Worm (Caenorhabditis elegans) whole organism, mixed stage, embryonic: ENCODE data around the gene str-230.
A peak's percentile ranks its signal among the peaks of the same experiment; 100 is the strongest.

Experiments used
- M03D4.4 ChIP-seq: sonication (generic microtip); optimal IDR thresholded peaks from 2 replicates; lab custom pipeline; 2017; ENCODE audit warnings: mild to moderate bottlenecking, missing genetic modification characterization, missing compliant biosample characterization
- bed-3 ChIP-seq: fragments of 200-800 bp; sonication (Bioruptor generic); optimal IDR thresholded peaks from 3 replicates; lab custom pipeline; 2018; ENCODE audit warnings: mild to moderate bottlenecking, missing genetic modification characterization, moderate library complexity, missing compliant biosample characterization
- blmp-1 ChIP-seq: fragments of 150-350 bp; optimal IDR thresholded peaks from 2 replicates; lab custom pipeline; 2014; ENCODE audit warnings: missing biosample characterization, missing genetic modification characterization
- ceh-39 ChIP-seq: fragments of 150-350 bp; optimal IDR thresholded peaks from 2 replicates; lab custom pipeline; 2014; ENCODE audit warnings: missing biosample characterization, missing genetic modification characterization
- ceh-43 ChIP-seq: fragments of 200-800 bp; sonication (Bioruptor generic); optimal IDR thresholded peaks from 2 replicates; lab custom pipeline; 2018; ENCODE audit warnings: mild to moderate bottlenecking, missing genetic modification characterization, moderate library complexity, missing compliant biosample characterization
- ceh-83 ChIP-seq: fragments of 200-800 bp; sonication (Bioruptor generic); optimal IDR thresholded peaks from 2 replicates; lab custom pipeline; 2018; ENCODE audit warnings: mild to moderate bottlenecking, missing genetic modification characterization, missing compliant biosample characterization
- ces-1 ChIP-seq: fragments of 150-350 bp; optimal IDR thresholded peaks from 2 replicates; lab custom pipeline; 2014; ENCODE audit warnings: missing biosample characterization, missing genetic modification reagents, missing genetic modification characterization
- cnd-1 ChIP-seq: fragments of 200-800 bp; sonication (Bioruptor generic); optimal IDR thresholded peaks from 2 replicates; lab custom pipeline; 2018; ENCODE audit warnings: mild to moderate bottlenecking, missing genetic modification characterization, missing compliant biosample characterization
- drap-1 ChIP-seq: fragments of 200-800 bp; sonication (Bioruptor generic); optimal IDR thresholded peaks from 3 replicates; lab custom pipeline; 2018; ENCODE audit warnings: mild to moderate bottlenecking, missing genetic modification characterization, missing compliant biosample characterization
- elt-1 ChIP-seq: sonication (generic microtip); optimal IDR thresholded peaks from 2 replicates; lab custom pipeline; 2017; ENCODE audit warnings: missing genetic modification characterization, mild to moderate bottlenecking, missing compliant biosample characterization, antibody characterized with exemption, moderate library complexity, borderline replicate concordance; ENCODE audit not compliant: insufficient read depth
- elt-3 ChIP-seq: fragments of 150-350 bp; optimal IDR thresholded peaks from 2 replicates; lab custom pipeline; 2014; ENCODE audit warnings: missing biosample characterization, missing genetic modification characterization
- ham-2 ChIP-seq: fragments of 200-800 bp; sonication (Bioruptor generic); optimal IDR thresholded peaks from 2 replicates; lab custom pipeline; 2018; ENCODE audit warnings: mild to moderate bottlenecking, missing genetic modification characterization, missing compliant biosample characterization
- hlh-1 ChIP-seq: fragments of 150-350 bp; optimal IDR thresholded peaks from 2 replicates; lab custom pipeline; 2014; ENCODE audit warnings: missing biosample characterization, missing genetic modification reagents, missing genetic modification characterization
- lin-13 ChIP-seq: fragments of 150-350 bp; optimal IDR thresholded peaks from 2 replicates; lab custom pipeline; 2014; ENCODE audit warnings: missing biosample characterization, missing genetic modification characterization
- lin-32 ChIP-seq: fragments of 200-800 bp; sonication (Bioruptor generic); optimal IDR thresholded peaks from 2 replicates; lab custom pipeline; 2018; ENCODE audit warnings: mild to moderate bottlenecking, missing genetic modification characterization, missing compliant biosample characterization
- lsy-2 ChIP-seq: fragments of 150-350 bp; optimal IDR thresholded peaks from 2 replicates; lab custom pipeline; 2014; ENCODE audit warnings: missing biosample characterization, missing genetic modification characterization
- mep-1 ChIP-seq: fragments of 150-350 bp; optimal IDR thresholded peaks from 2 replicates; lab custom pipeline; 2017; ENCODE audit warnings: missing biosample characterization, missing genetic modification reagents, missing genetic modification characterization, inconsistent platforms
- mls-2 ChIP-seq: sonication (generic microtip); optimal IDR thresholded peaks from 2 replicates; lab custom pipeline; 2016; ENCODE audit warnings: mild to moderate bottlenecking, missing genetic modification characterization, moderate library complexity, missing compliant biosample characterization
- nhr-2 ChIP-seq: fragments of 150-350 bp; optimal IDR thresholded peaks from 2 replicates; lab custom pipeline; 2014; ENCODE audit warnings: missing biosample characterization, missing genetic modification characterization
- nhr-237 ChIP-seq: fragments of 150-350 bp; optimal IDR thresholded peaks from 2 replicates; lab custom pipeline; 2014; ENCODE audit warnings: missing biosample characterization, missing genetic modification characterization
- nhr-28 ChIP-seq: fragments of 150-350 bp; optimal IDR thresholded peaks from 2 replicates; lab custom pipeline; 2014; ENCODE audit warnings: missing biosample characterization, missing genetic modification characterization
- nhr-76 ChIP-seq: sonication (generic microtip); optimal IDR thresholded peaks from 2 replicates; lab custom pipeline; 2017; ENCODE audit warnings: missing biosample characterization, missing genetic modification characterization
- pha-4 ChIP-seq: fragments of 150-350 bp; optimal IDR thresholded peaks from 2 replicates; lab custom pipeline; 2018; ENCODE audit warnings: missing biosample characterization, missing genetic modification reagents, missing genetic modification characterization
- sem-2 ChIP-seq: fragments of 200-800 bp; sonication (Bioruptor generic); optimal IDR thresholded peaks from 2 replicates; lab custom pipeline; 2018; ENCODE audit warnings: mild to moderate bottlenecking, missing genetic modification characterization, missing compliant biosample characterization
- snpc-4 ChIP-seq: fragments of 150-350 bp; optimal IDR thresholded peaks from 2 replicates; lab custom pipeline; 2014; ENCODE audit warnings: missing biosample characterization, missing genetic modification characterization
- sptf-1 ChIP-seq: sonication (generic microtip); optimal IDR thresholded peaks from 2 replicates; lab custom pipeline; 2017; ENCODE audit warnings: mild to moderate bottlenecking, missing genetic modification characterization, moderate library complexity, missing compliant biosample characterization
- tbx-8 ChIP-seq: fragments of 200-800 bp; sonication (Bioruptor generic); optimal IDR thresholded peaks from 2 replicates; lab custom pipeline; 2018; ENCODE audit warnings: mild to moderate bottlenecking, missing genetic modification characterization, moderate library complexity, missing compliant biosample characterization
- unc-120 ChIP-seq: sonication (generic microtip); optimal IDR thresholded peaks from 2 replicates; lab custom pipeline; 2017; ENCODE audit warnings: missing genetic modification characterization, missing compliant biosample characterization; ENCODE audit not compliant: poor library complexity, severe bottlenecking
- unc-39 ChIP-seq: fragments of 150-350 bp; optimal IDR thresholded peaks from 2 replicates; lab custom pipeline; 2014; ENCODE audit warnings: missing biosample characterization, missing genetic modification characterization
- unc-62 ChIP-seq: fragments of 150-350 bp; optimal IDR thresholded peaks from 2 replicates; lab custom pipeline; 2014; ENCODE audit warnings: missing biosample characterization, missing genetic modification reagents, missing genetic modification characterization
- zip-8 ChIP-seq: fragments of 150-350 bp; optimal IDR thresholded peaks from 2 replicates; lab custom pipeline; 2014; ENCODE audit warnings: missing biosample characterization, missing genetic modification characterization
- ztf-11 ChIP-seq: fragments of 150-350 bp; optimal IDR thresholded peaks from 2 replicates; lab custom pipeline; 2014; ENCODE audit warnings: missing biosample characterization, missing genetic modification characterization

str-230 gene

DNA sequence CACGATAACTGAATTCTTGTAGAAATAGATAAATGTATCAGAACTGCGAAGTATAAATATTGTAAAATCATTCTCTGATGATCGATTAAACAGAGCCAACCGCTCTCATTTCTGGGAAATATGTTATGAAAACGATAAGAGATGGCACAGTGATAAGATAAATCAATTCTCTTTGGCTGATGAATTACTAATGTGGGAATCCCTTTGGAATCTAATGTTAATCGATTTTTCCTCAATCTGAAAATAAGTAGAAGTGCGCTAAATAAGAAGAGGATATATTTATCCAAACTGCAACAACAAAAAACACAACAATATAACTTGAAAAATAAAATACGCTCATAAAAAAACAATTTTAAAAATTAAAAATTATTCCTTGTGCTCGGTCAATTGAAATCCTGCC lies 27.8 kb downstream of the str-230 start, which contains the start of gene cest-2.3:
TSS of gene cest-2.3 (minus strand) at position 101 of the 400 bp plus-strand sequence.
- TF ChIP-seq ceh-39, result no peak
- no peak for TF ChIP-seq ceh-83 (GFP tag; lab: Kevin White, UChicago)
- TF ChIP-seq mls-2 (tag; lab: Kevin White, UChicago), result no peak
- TF ChIP-seq M03D4.4 (tag; lab: Kevin White, UChicago), result no peak
- TF ChIP-seq unc-39 (tag; lab: Kevin White, UChicago), result no peak
- no peak for TF ChIP-seq elt-3 (tag; lab: Kevin White, UChicago)
- TF ChIP-seq lin-13 (tag; lab: Kevin White, UChicago), result no peak
- TF ChIP-seq bed-3 (GFP tag; lab: Kevin White, UChicago), result no peak
- TF ChIP-seq nhr-76 (tag; lab: Kevin White, UChicago), result no peak
- TF ChIP-seq unc-62 (GFP tag; lab: Kevin White, UChicago), result no peak
- TF ChIP-seq nhr-2 (tag; lab: Kevin White, UChicago), result no peak
- TF ChIP-seq pha-4, result no peak
- no peak for TF ChIP-seq ham-2 (GFP tag; lab: Kevin White, UChicago)
- TF ChIP-seq cnd-1 (tag; lab: Kevin White, UChicago), result no peak
- no peak for TF ChIP-seq unc-120 (tag; lab: Kevin White, UChicago)
- no peak for TF ChIP-seq ceh-43
- TF ChIP-seq blmp-1, result no peak
- no peak for TF ChIP-seq hlh-1 (tag; lab: Kevin White, UChicago)
- no peak for TF ChIP-seq elt-1 (tag; lab: Kevin White, UChicago)
- no peak for TF ChIP-seq ztf-11 (tag; lab: Kevin White, UChicago)

DNA sequence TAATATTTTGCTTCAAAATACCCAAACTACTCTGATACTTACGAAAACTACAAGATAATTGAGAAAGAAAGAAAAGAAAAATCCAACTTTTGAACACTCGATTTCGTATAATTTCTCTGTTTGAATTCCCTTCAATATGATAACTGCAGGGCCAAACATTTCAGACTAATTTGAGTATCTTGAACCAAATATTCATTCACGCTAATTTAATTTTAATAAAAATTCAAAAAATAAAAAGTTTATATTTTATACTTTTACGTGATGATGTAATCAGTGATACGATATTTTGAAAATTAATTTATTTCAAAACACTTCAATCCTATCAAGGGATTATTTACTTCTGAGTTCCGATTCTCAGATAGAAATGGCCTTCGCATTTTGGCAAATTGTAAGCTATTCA lies 30.7 kb downstream of the str-230 start, which contains the start of gene ZC376.8:
TSS of gene ZC376.8 (plus strand) at position 301 of the 400 bp plus-strand sequence.
- TF ChIP-seq lin-32 (GFP tag; lab: Kevin White, UChicago) (no peak), ces-1 (GFP tag; lab: Kevin White, UChicago) (no peak), sem-2 (no peak), unc-62 (GFP tag; lab: Kevin White, UChicago) (no peak), nhr-76 (tag; lab: Kevin White, UChicago) (no peak), nhr-28 (tag; lab: Kevin White, UChicago) (no peak), ham-2 (GFP tag; lab: Kevin White, UChicago) (no peak), mls-2 (tag; lab: Kevin White, UChicago) (no peak), sptf-1 (no peak), elt-3 (tag; lab: Kevin White, UChicago) (no peak), unc-120 (tag; lab: Kevin White, UChicago) (no peak), snpc-4 (tag; lab: Kevin White, UChicago) (no peak), drap-1 (GFP tag; lab: Kevin White, UChicago) (no peak), lsy-2 (tag; lab: Kevin White, UChicago) (no peak), ztf-11 (tag; lab: Kevin White, UChicago) (no peak), ceh-43 (no peak), unc-39 (tag; lab: Kevin White, UChicago) (no peak), tbx-8 (no peak)
- TF ChIP-seq, all 35 proteins: peak for 0

DNA sequence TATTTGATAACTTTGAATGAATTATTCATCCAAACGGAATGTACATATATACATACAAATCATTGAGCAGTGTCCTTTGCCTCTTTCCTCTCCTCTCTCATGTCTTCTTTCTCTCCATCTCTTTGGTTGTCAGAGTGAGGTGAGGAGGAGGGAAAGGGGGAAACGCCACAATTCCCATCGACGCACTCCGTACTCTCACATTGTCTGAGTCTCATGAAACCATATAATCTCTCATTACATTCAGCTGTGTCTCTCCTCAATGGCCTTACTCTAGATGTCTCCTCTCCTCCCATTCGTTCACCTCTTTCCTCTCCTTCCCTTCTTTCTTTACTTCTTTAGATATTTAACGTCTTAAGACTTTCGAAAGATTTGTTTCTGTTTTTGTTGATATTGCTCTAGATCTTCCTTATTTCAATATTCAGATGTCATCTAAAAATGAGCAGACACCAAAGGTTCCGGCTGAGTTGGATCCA lies 33.0 kb downstream of the str-230 start, which contains the start of gene ceh-74:
TSS of gene ceh-74 (plus strand) at position 423 of the 473 bp plus-strand sequence.
- no peak for TF ChIP-seq snpc-4 (tag; lab: Kevin White, UChicago)
- no peak for TF ChIP-seq zip-8 (tag; lab: Kevin White, UChicago)
- TF ChIP-seq ztf-11 (tag; lab: Kevin White, UChicago), result no peak
- TF ChIP-seq mep-1 (tag; lab: Kevin White, UChicago), result peak; percentile 32
- TF ChIP-seq mls-2 (tag; lab: Kevin White, UChicago), result no peak

DNA sequence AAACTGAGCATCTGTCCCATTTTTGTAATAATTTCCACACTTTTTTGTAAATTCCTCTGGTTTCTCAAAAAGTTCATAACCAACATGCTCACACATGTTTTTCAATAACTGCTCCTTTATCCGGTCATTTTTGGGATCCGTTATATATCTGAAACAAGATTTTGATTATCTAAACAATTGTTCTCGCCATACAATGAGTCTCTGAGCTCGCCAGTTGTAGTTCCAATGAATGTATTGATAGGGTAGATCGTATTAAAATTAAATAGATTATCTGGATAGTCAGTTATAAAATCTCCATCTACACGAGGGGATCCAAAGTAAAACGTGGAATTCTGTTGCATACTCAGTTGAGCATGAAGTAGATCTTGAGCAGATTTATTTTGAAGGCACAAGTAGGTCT lies 34.1 kb downstream of the str-230 start:
- TF ChIP-seq mep-1 (tag; lab: Kevin White, UChicago) (no peak), nhr-237 (tag; lab: Kevin White, UChicago) (no peak), elt-1 (tag; lab: Kevin White, UChicago) (no peak), M03D4.4 (tag; lab: Kevin White, UChicago) (no peak), bed-3 (GFP tag; lab: Kevin White, UChicago) (no peak), ham-2 (GFP tag; lab: Kevin White, UChicago) (no peak)
